Fruit fly (Drosophila melanogaster) whole organism, embryonic: Measurements from ENCODE around the gene vers.

ENCODE experiments used
- Abd-B ChIP-seq: fragments of 200-800 bp; sonication (Bioruptor generic); optimal IDR thresholded peaks from 2 replicates; lab custom pipeline; 2018; ENCODE audit warnings: missing biosample characterization, mild to moderate bottlenecking, missing genetic modification characterization, moderate library complexity
- Ada2b ChIP-seq: fragments of 200-800 bp; sonication (Bioruptor generic); IDR thresholded peaks from 2 replicates; pipeline ENCODE4 v1.3.6; 2022; ENCODE audit warnings: missing biosample characterization, missing genetic modification characterization
- CG10274 ChIP-seq: fragments of 200-800 bp; sonication (Bioruptor generic); optimal IDR thresholded peaks from 3 replicates; lab custom pipeline; 2017; ENCODE audit warnings: missing biosample characterization, mild to moderate bottlenecking, missing genetic modification characterization
- CG10321 ChIP-seq: fragments of 200-800 bp; sonication (Bioruptor generic); IDR thresholded peaks from 2 replicates; pipeline ENCODE4 v1.3.6; 2022; ENCODE audit warnings: missing biosample characterization, missing genetic modification characterization
- CG10366 ChIP-seq: fragments of 200-800 bp; sonication (Bioruptor generic); IDR thresholded peaks from 2 replicates; pipeline ENCODE4 v1.3.6; 2022; ENCODE audit warnings: missing biosample characterization, missing genetic modification characterization
- CG11085 ChIP-seq: fragments of 200-800 bp; sonication (Bioruptor generic); IDR thresholded peaks from 2 replicates; pipeline ENCODE4 v1.3.6; 2022; ENCODE audit warnings: missing biosample characterization, missing genetic modification characterization
- CG11247 ChIP-seq: fragments of 200-800 bp; sonication (Bioruptor generic); IDR thresholded peaks from 2 replicates; pipeline ENCODE4 v1.3.6; 2022; ENCODE audit warnings: missing biosample characterization, missing genetic modification characterization
- CG11695 ChIP-seq: fragments of 200-800 bp; sonication (Bioruptor generic); IDR thresholded peaks from 3 replicates; pipeline ENCODE4 v1.3.6; 2022; ENCODE audit warnings: missing biosample characterization, missing genetic modification characterization
- CG13123 ChIP-seq: fragments of 200-800 bp; sonication (Bioruptor generic); optimal IDR thresholded peaks from 2 replicates; lab custom pipeline; 2016; ENCODE audit warnings: missing biosample characterization, missing genetic modification characterization
- CG13424 ChIP-seq: fragments of 200-800 bp; sonication (Bioruptor generic); optimal IDR thresholded peaks from 2 replicates; lab custom pipeline; 2019; ENCODE audit warnings: missing biosample characterization, mild to moderate bottlenecking, missing genetic modification characterization, moderate library complexity
- CG13624 ChIP-seq: fragments of 200-800 bp; sonication (Bioruptor generic); optimal IDR thresholded peaks from 2 replicates; lab custom pipeline; 2016; ENCODE audit warnings: missing biosample characterization, missing genetic modification characterization
- CG15073 ChIP-seq: fragments of 200-800 bp; sonication (Bioruptor generic); optimal IDR thresholded peaks from 2 replicates; lab custom pipeline; 2016; ENCODE audit warnings: missing biosample characterization, missing genetic modification characterization
- CG1792 ChIP-seq: fragments of 200-800 bp; sonication (Bioruptor generic); optimal IDR thresholded peaks from 2 replicates; lab custom pipeline; 2016; ENCODE audit warnings: missing biosample characterization, missing genetic modification characterization
- CG3065 ChIP-seq: fragments of 200-800 bp; sonication (Bioruptor generic); optimal IDR thresholded peaks from 2 replicates; lab custom pipeline; 2016; ENCODE audit warnings: missing biosample characterization, missing genetic modification characterization
- CG31441 ChIP-seq: fragments of 200-800 bp; sonication (Bioruptor generic); IDR thresholded peaks from 2 replicates; pipeline ENCODE4 v1.3.6; 2022; ENCODE audit warnings: missing biosample characterization, missing genetic modification characterization
- CG33213 ChIP-seq: fragments of 200-800 bp; sonication (Bioruptor generic); optimal IDR thresholded peaks from 3 replicates; lab custom pipeline; 2016; ENCODE audit warnings: missing biosample characterization, missing genetic modification characterization
- CG3407 ChIP-seq: fragments of 200-800 bp; sonication (Bioruptor generic); optimal IDR thresholded peaks from 2 replicates; lab custom pipeline; 2018; ENCODE audit warnings: missing biosample characterization, mild to moderate bottlenecking, missing genetic modification characterization
- CG34224 ChIP-seq: fragments of 200-800 bp; sonication (Bioruptor generic); IDR thresholded peaks from 3 replicates; pipeline ENCODE4 v1.3.6; 2022; ENCODE audit warnings: missing biosample characterization, missing genetic modification characterization; ENCODE audit not compliant: partially characterized antibody
- CG3847 ChIP-seq: fragments of 200-800 bp; sonication (Bioruptor generic); IDR thresholded peaks from 2 replicates; pipeline ENCODE4 v1.3.6; 2022; ENCODE audit warnings: missing biosample characterization, missing genetic modification characterization
- CG6791 ChIP-seq: fragments of 200-800 bp; sonication (Bioruptor generic); IDR thresholded peaks from 3 replicates; pipeline ENCODE4 v1.3.6; 2022; ENCODE audit warnings: missing biosample characterization, missing genetic modification characterization; ENCODE audit not compliant: partially characterized antibody
- CG7928 ChIP-seq: fragments of 200-800 bp; sonication (Bioruptor generic); optimal IDR thresholded peaks from 2 replicates; lab custom pipeline; 2017; ENCODE audit warnings: missing biosample characterization, mild to moderate bottlenecking, missing genetic modification characterization
- CG9876 ChIP-seq: fragments of 200-800 bp; sonication (Bioruptor generic); optimal IDR thresholded peaks from 2 replicates; lab custom pipeline; 2016; ENCODE audit warnings: missing biosample characterization, missing genetic modification characterization
- Eip74EF ChIP-seq, 2 experiments: fragments of 200-800 bp in 1 of 2; fragments of >200 bp in 1 of 2; sonication (Bioruptor generic) in 1 of 2; optimal IDR thresholded peaks; 2 replicates each; lab custom pipeline; 2017 to 2019; ENCODE audit warnings: missing biosample characterization in 2 of 2, missing genetic modification characterization in 2 of 2, mild to moderate bottlenecking in 1 of 2, moderate library complexity in 1 of 2
- HLH54F ChIP-seq: fragments of 200-800 bp; sonication (Bioruptor generic); optimal IDR thresholded peaks from 3 replicates; lab custom pipeline; 2016; ENCODE audit warnings: missing biosample characterization, missing genetic modification characterization
- Lim3 ChIP-seq: fragments of 200-800 bp; sonication (Bioruptor generic); IDR thresholded peaks from 2 replicates; pipeline ENCODE4 v1.3.6; 2022; ENCODE audit warnings: missing biosample characterization, missing genetic modification characterization
- MBD-R2 ChIP-seq: fragments of 200-800 bp; sonication (Bioruptor generic); IDR thresholded peaks from 2 replicates; pipeline ENCODE4 v1.3.6; 2022; ENCODE audit warnings: missing biosample characterization, missing genetic modification characterization
- Med ChIP-seq: fragments of 200-800 bp; sonication (Bioruptor generic); peaks from one replicate; lab custom pipeline; 2016; ENCODE audit warnings: missing biosample characterization, missing genetic modification characterization, mild to moderate bottlenecking, inconsistent platforms, moderate library complexity
- Oaz ChIP-seq: fragments of 200-800 bp; sonication (Bioruptor generic); IDR thresholded peaks from 2 replicates; pipeline ENCODE4 v1.3.6; 2022; ENCODE audit warnings: missing biosample characterization, missing genetic modification characterization
- Rfx ChIP-seq: fragments of 200-800 bp; sonication (Bioruptor generic); IDR thresholded peaks from 2 replicates; pipeline ENCODE4 v1.3.6; 2022; ENCODE audit warnings: missing biosample characterization, missing genetic modification characterization
- caup ChIP-seq: fragments of 200-800 bp; sonication (Bioruptor generic); optimal IDR thresholded peaks from 3 replicates; lab custom pipeline; 2017; ENCODE audit warnings: missing biosample characterization, mild to moderate bottlenecking, missing genetic modification characterization, moderate library complexity; ENCODE audit not compliant: severe bottlenecking
- crc ChIP-seq: fragments of 200-800 bp; sonication (Bioruptor generic); optimal IDR thresholded peaks from 2 replicates; lab custom pipeline; 2016; ENCODE audit warnings: missing biosample characterization, missing genetic modification characterization
- crp ChIP-seq, 2 experiments: fragments of 200-800 bp; sonication (Bioruptor generic); optimal IDR thresholded peaks; 2 replicates in 1 of 2; 3 replicates in 1 of 2; lab custom pipeline; 2017; ENCODE audit warnings: missing biosample characterization in 2 of 2, missing genetic modification characterization in 2 of 2, mild to moderate bottlenecking in 1 of 2, moderate library complexity in 1 of 2
- cwo ChIP-seq: fragments of 200-800 bp; sonication (Bioruptor generic); optimal IDR thresholded peaks from 3 replicates; lab custom pipeline; 2017; ENCODE audit warnings: missing biosample characterization, missing genetic modification characterization, mild to moderate bottlenecking, moderate library complexity, missing genetic modification reagents
- dimm ChIP-seq: fragments of 200-800 bp; sonication (Bioruptor generic); IDR thresholded peaks from 2 replicates; pipeline ENCODE4 v1.3.6; 2022; ENCODE audit warnings: missing biosample characterization, missing genetic modification characterization
- dmrt99B ChIP-seq: fragments of 200-800 bp; sonication (Bioruptor generic); optimal IDR thresholded peaks from 2 replicates; lab custom pipeline; 2018; ENCODE audit warnings: missing biosample characterization, mild to moderate bottlenecking, missing genetic modification characterization, moderate library complexity
- esg ChIP-seq: fragments of 200-800 bp; sonication (Bioruptor generic); conservative IDR thresholded peaks from 2 replicates; pipeline ENCODE4 v1.3.6; 2022; ENCODE audit warnings: missing biosample characterization, missing genetic modification characterization
- exex ChIP-seq: fragments of 200-800 bp; sonication (Bioruptor generic); optimal IDR thresholded peaks from 4 replicates; lab custom pipeline; 2018; ENCODE audit warnings: missing biosample characterization, mild to moderate bottlenecking, missing genetic modification characterization, moderate library complexity
- fd64A ChIP-seq: fragments of 200-800 bp; sonication (Bioruptor generic); optimal IDR thresholded peaks from 3 replicates; lab custom pipeline; 2018; ENCODE audit warnings: missing biosample characterization, mild to moderate bottlenecking, missing genetic modification characterization
- gcm ChIP-seq: fragments of 200-800 bp; sonication (Bioruptor generic); optimal IDR thresholded peaks from 2 replicates; lab custom pipeline; 2019; ENCODE audit warnings: missing biosample characterization, mild to moderate bottlenecking, missing genetic modification characterization, moderate library complexity
- gem ChIP-seq: fragments of 200-800 bp; sonication (Bioruptor generic); optimal IDR thresholded peaks from 2 replicates; lab custom pipeline; 2019; ENCODE audit warnings: missing biosample characterization, mild to moderate bottlenecking, missing genetic modification characterization, moderate library complexity
- ham ChIP-seq: fragments of 200-800 bp; sonication (Bioruptor generic); IDR thresholded peaks from 2 replicates; pipeline ENCODE4 v1.3.6; 2022; ENCODE audit warnings: missing biosample characterization, missing genetic modification characterization
- knrl ChIP-seq: fragments of 200-800 bp; sonication (Bioruptor generic); IDR thresholded peaks from 3 replicates; pipeline ENCODE4 v1.3.6; 2022; ENCODE audit warnings: missing biosample characterization, missing genetic modification characterization; ENCODE audit not compliant: partially characterized antibody
- nmo ChIP-seq: fragments of 200-800 bp; sonication (Bioruptor generic); optimal IDR thresholded peaks from 2 replicates; lab custom pipeline; 2018; ENCODE audit warnings: missing biosample characterization, mild to moderate bottlenecking, missing genetic modification characterization, moderate library complexity
- scrt ChIP-seq: fragments of 200-800 bp; sonication (Bioruptor generic); optimal IDR thresholded peaks from 2 replicates; lab custom pipeline; 2018; ENCODE audit warnings: missing biosample characterization, mild to moderate bottlenecking, missing genetic modification characterization, moderate library complexity
- sens-2 ChIP-seq: fragments of 200-800 bp; sonication (Bioruptor generic); IDR thresholded peaks from 2 replicates; pipeline ENCODE4 v1.3.6; 2022; ENCODE audit warnings: missing biosample characterization, missing genetic modification characterization
- shn ChIP-seq: fragments of 200-800 bp; sonication (Bioruptor generic); optimal IDR thresholded peaks from 3 replicates; lab custom pipeline; 2016; ENCODE audit warnings: missing biosample characterization, missing genetic modification characterization
- sim ChIP-seq: fragments of 200-800 bp; sonication (Bioruptor generic); IDR thresholded peaks from 2 replicates; pipeline ENCODE4 v1.3.6; 2022; ENCODE audit warnings: missing biosample characterization, missing genetic modification characterization
- sima ChIP-seq: fragments of 200-800 bp; sonication (Bioruptor generic); optimal IDR thresholded peaks from 2 replicates; lab custom pipeline; 2016; ENCODE audit warnings: missing biosample characterization, missing genetic modification characterization
- tna ChIP-seq: fragments of 200-800 bp; sonication (Bioruptor generic); IDR thresholded peaks from 2 replicates; pipeline ENCODE4 v1.3.6; 2022; ENCODE audit warnings: missing biosample characterization, missing genetic modification characterization; ENCODE audit not compliant: partially characterized antibody
- usp ChIP-seq: fragments of >200 bp; optimal IDR thresholded peaks from 2 replicates; lab custom pipeline; 2017; ENCODE audit warnings: missing biosample characterization, missing genetic modification characterization

vers gene

DNA sequence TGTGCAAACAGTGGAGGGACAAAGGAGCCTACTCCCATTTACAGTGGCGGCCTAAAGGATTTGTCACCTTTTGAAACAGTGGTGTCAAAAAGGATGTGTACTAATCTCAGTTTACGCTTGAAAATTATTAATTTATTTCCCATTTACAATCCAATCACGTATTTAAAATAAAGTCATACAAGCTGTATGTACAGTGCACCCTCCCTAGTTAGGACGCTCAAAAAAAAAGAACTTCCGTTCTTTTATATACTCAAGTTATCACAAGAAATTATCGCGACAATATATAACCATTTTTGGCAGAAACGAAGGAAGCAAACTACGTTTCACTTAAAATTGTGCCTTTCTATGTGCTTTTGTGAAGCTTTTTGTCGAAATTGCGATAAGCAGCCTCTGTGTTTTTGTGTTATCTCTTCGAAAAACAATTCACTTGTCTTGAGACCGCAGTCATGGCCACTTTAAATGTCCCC lies 23.4 kb downstream of the vers start (continued):
- no peak for TF ChIP-seq CG10321 (GFP tag; lab: Robert Waterston, UW)
- no peak; the same call in 2 of the 3 replicates for TF ChIP-seq CG11695 (GFP tag; lab: Robert Waterston, UW)
- peak; percentile 44; the same call in 1 of the 2 replicates for TF ChIP-seq CG11247 (GFP tag; lab: Robert Waterston, UW)
- TF ChIP-seq sima (GFP tag; lab: Kevin White, UChicago), result no peak
- TF ChIP-seq Lim3 (GFP tag; lab: Robert Waterston, UW), result no peak
- TF ChIP-seq HLH54F, result peak; percentile 47
- no peak for TF ChIP-seq sim (GFP tag; lab: Robert Waterston, UW)
- TF ChIP-seq CG11085 (GFP tag; lab: Robert Waterston, UW), result no peak
- peak in 1 of 2 experiments; percentile 5 for TF ChIP-seq Eip74EF (GFP tag; optimal IDR thresholded peaks at IDR 0.05; lab: Kevin White, UChicago)
- TF ChIP-seq CG13624, result peak; percentile 57
- TF ChIP-seq CG3065 (GFP tag; lab: Kevin White, UChicago), result no peak
- TF ChIP-seq crc (GFP tag; lab: Kevin White, UChicago), result peak; percentile 56
- TF ChIP-seq nmo, result peak; percentile 31
- TF ChIP-seq MBD-R2 (GFP tag; lab: Robert Waterston, UW), result no peak
- no peak for TF ChIP-seq sens-2
- 0 out of 2 replicates have a peak, but pooled peaks have one; percentile 28 for TF ChIP-seq CG10366 (GFP tag; lab: Robert Waterston, UW)
- peak; percentile 27; the same call in 1 of the 2 replicates for TF ChIP-seq esg (GFP tag; lab: Robert Waterston, UW)
- TF ChIP-seq CG7928 (GFP tag; lab: Kevin White, UChicago), result no peak
- TF ChIP-seq scrt (GFP tag; lab: Kevin White, UChicago), result no peak
- peak; percentile 22 for TF ChIP-seq cwo
- 0 out of 3 replicates have a peak, but pooled peaks have one; percentile 24 for TF ChIP-seq CG6791
- peak; percentile 62 for TF ChIP-seq dmrt99B
- TF ChIP-seq Abd-B, result no peak
- peak; percentile 43; the same call in 1 of the 2 replicates for TF ChIP-seq CG31441 (GFP tag; lab: Robert Waterston, UW)
- TF ChIP-seq Oaz (GFP tag; lab: Robert Waterston, UW), result no peak
- no peak for TF ChIP-seq crp (GFP tag; optimal IDR thresholded peaks at IDR 0.05; lab: Kevin White, UChicago)
- no peak for TF ChIP-seq tna (GFP tag; lab: Robert Waterston, UW)
- no peak for TF ChIP-seq CG33213 (GFP tag; lab: Kevin White, UChicago)
- no peak for TF ChIP-seq dimm (GFP tag; lab: Robert Waterston, UW)
- peak; percentile 11; the same call in 1 of the 2 replicates for TF ChIP-seq Ada2b (GFP tag; lab: Robert Waterston, UW)
- TF ChIP-seq usp, result no peak
- peak; percentile 31 for TF ChIP-seq CG3407 (GFP tag; lab: Kevin White, UChicago)
- no peak for TF ChIP-seq CG13123 (GFP tag; lab: Kevin White, UChicago)
- TF ChIP-seq CG3847, result no peak
- peak; percentile 25 for TF ChIP-seq exex (tag; lab: Kevin White, UChicago)
- no peak for TF ChIP-seq CG34224
- TF ChIP-seq fd64A (GFP tag; lab: Kevin White, UChicago), result no peak
- TF ChIP-seq caup (GFP tag; lab: Kevin White, UChicago), result peak; percentile 2
- no peak for TF ChIP-seq ham (GFP tag; lab: Robert Waterston, UW)
- TF ChIP-seq CG13424 (tag; lab: Kevin White, UChicago), result peak; percentile 62
- peak; percentile 75 for TF ChIP-seq gem (tag; lab: Kevin White, UChicago)
- TF ChIP-seq CG15073, result peak; percentile 98
- TF ChIP-seq Rfx (GFP tag; lab: Robert Waterston, UW), result peak; percentile 55
- TF ChIP-seq gcm (GFP tag; lab: Kevin White, UChicago), result no peak
- TF ChIP-seq shn (GFP tag; lab: Kevin White, UChicago), result peak; percentile 62
- peak; percentile 92 for TF ChIP-seq Med
- TF ChIP-seq CG10274 (GFP tag; lab: Kevin White, UChicago), result peak; percentile 34
- no peak for TF ChIP-seq CG1792
- TF ChIP-seq knrl (GFP tag; lab: Robert Waterston, UW), result no peak
- no peak for TF ChIP-seq CG9876 (GFP tag; lab: Kevin White, UChicago)
